Fruit fly (Drosophila melanogaster): ENCODE measurements around the gene CG11178.

CG11178 gene

dm6 chrX:13634254-13634999 lies 28.9 kb downstream of the CG11178 start (continued):
- TF ChIP-seq Eip78C (GFP tag) = peak; percentile 71
- TF ChIP-seq CG8119 (GFP tag; IDR thresholded peaks at IDR 0.05) = peak; percentile 35; the same call in 1 of the 3 replicates
- TF ChIP-seq Lpt (GFP tag; optimal IDR thresholded peaks at IDR 0.05) = no peak
- peak; percentile 21 for TF ChIP-seq CG6792 (GFP tag; optimal IDR thresholded peaks at IDR 0.05)
- TF ChIP-seq topi (GFP tag; optimal IDR thresholded peaks at IDR 0.05) = peak; percentile 55
- TF ChIP-seq CG31627 (GFP tag; optimal IDR thresholded peaks at IDR 0.05) = peak; percentile 51
- no peak for TF ChIP-seq CG11902 (GFP tag; optimal IDR thresholded peaks at IDR 0.05)
- peak; percentile 37 for TF ChIP-seq OdsH (GFP tag; optimal IDR thresholded peaks at IDR 0.05)
- no peak for TF ChIP-seq CG8319 (GFP tag; optimal IDR thresholded peaks at IDR 0.05)
- peak; percentile 17 for TF ChIP-seq CG6854 (GFP tag; optimal IDR thresholded peaks at IDR 0.05)
- no peak for TF ChIP-seq CG11762 (GFP tag; optimal IDR thresholded peaks at IDR 0.05; ENCODE audit: insufficient read depth)
- TF ChIP-seq Blimp-1 (GFP tag; optimal IDR thresholded peaks at IDR 0.05) = peak; percentile 4
- no peak for TF ChIP-seq fd85E (GFP tag; optimal IDR thresholded peaks at IDR 0.05)
- TF ChIP-seq CG6808 (GFP tag; optimal IDR thresholded peaks at IDR 0.05) = no peak
- TF ChIP-seq esn (GFP tag; optimal IDR thresholded peaks at IDR 0.05) = peak; percentile 54
- TF ChIP-seq Sox102F (GFP tag; optimal IDR thresholded peaks at IDR 0.05) = peak; percentile 40
- TF ChIP-seq dac (GFP tag; optimal IDR thresholded peaks at IDR 0.05) = no peak
- no peak; the same call in 1 of the 2 replicates for TF ChIP-seq CG15336 (GFP tag; IDR thresholded peaks at IDR 0.05)
- peak; percentile 46 for TF ChIP-seq pdm3 (GFP tag; optimal IDR thresholded peaks at IDR 0.05)
- peak; percentile 19 for TF ChIP-seq CG8632 (GFP tag; optimal IDR thresholded peaks at IDR 0.05)
- TF ChIP-seq CG1621 (tag; optimal IDR thresholded peaks at IDR 0.05) = no peak
- TF ChIP-seq achi (GFP tag; optimal IDR thresholded peaks at IDR 0.05) = peak; percentile 35
- TF ChIP-seq fkh (GFP tag; optimal IDR thresholded peaks at IDR 0.05) = peak; percentile 92
- TF ChIP-seq dsx (GFP tag; optimal IDR thresholded peaks at IDR 0.05; ENCODE audit: poor library complexity, severe bottlenecking) = peak; percentile 17
- TF ChIP-seq CG34406 (GFP tag; optimal IDR thresholded peaks at IDR 0.05) = peak; percentile 8
- TF ChIP-seq CG4318 (GFP tag; optimal IDR thresholded peaks at IDR 0.05) = no peak
- no peak for TF ChIP-seq CG16779 (tag; optimal IDR thresholded peaks at IDR 0.05)
- no peak for TF ChIP-seq CG10669 (GFP tag; optimal IDR thresholded peaks at IDR 0.05)
- TF ChIP-seq ss (GFP tag; optimal IDR thresholded peaks at IDR 0.05) = no peak
- no peak for TF ChIP-seq Gug (GFP tag; IDR thresholded peaks at IDR 0.05)
- no peak for TF ChIP-seq CG10631 (GFP tag; optimal IDR thresholded peaks at IDR 0.05)
- TF ChIP-seq Hr38 (GFP tag; optimal IDR thresholded peaks at IDR 0.05) = no peak
- no peak for TF ChIP-seq Ets96B (tag; optimal IDR thresholded peaks at IDR 0.05)
- TF ChIP-seq Eip93F (GFP tag; optimal IDR thresholded peaks at IDR 0.05) = no peak
- TF ChIP-seq Sox14 (GFP tag; optimal IDR thresholded peaks at IDR 0.05) = peak; percentile 38
- peak; percentile 24 for TF ChIP-seq Ets21C (GFP tag; optimal IDR thresholded peaks at IDR 0.05)
- no peak for TF ChIP-seq CG6276 (GFP tag; optimal IDR thresholded peaks at IDR 0.05)
- no peak for TF ChIP-seq CG6163 (GFP tag; IDR thresholded peaks at IDR 0.05)

- TF ChIP-seq fd85E (GFP tag; optimal IDR thresholded peaks at IDR 0.05) (no peak), Hr38 (GFP tag; optimal IDR thresholded peaks at IDR 0.05) (no peak), CG10669 (GFP tag; optimal IDR thresholded peaks at IDR 0.05) (no peak), salr (GFP tag; optimal IDR thresholded peaks at IDR 0.05) (no peak), Sox15 (GFP tag; optimal IDR thresholded peaks at IDR 0.05) (no peak), eg (GFP tag; IDR thresholded peaks at IDR 0.05) (no peak), svp (GFP tag) (peak; percentile 58)
Observed at dm6 chrX:13635000-13635368, 29.5 kb downstream of the CG11178 start.
